Worm (Caenorhabditis elegans): Measurements from ENCODE around the gene Y47D3A.20.

ce11 chrIII:11244338-11244737 lies 30.5 kb upstream of the Y47D3A.20 start:
- TF ChIP-seq W03F9.2 (tag; optimal IDR thresholded peaks at IDR 0.05), result no peak
- TF ChIP-seq him-1 (tag; optimal IDR thresholded peaks at IDR 0.05), result no peak
- no peak for TF ChIP-seq dao-5 (tag; optimal IDR thresholded peaks at IDR 0.05)
